Fruit fly (Drosophila melanogaster): ENCODE measurements around the gene CG43448.

Gene CG43448

DNA sequence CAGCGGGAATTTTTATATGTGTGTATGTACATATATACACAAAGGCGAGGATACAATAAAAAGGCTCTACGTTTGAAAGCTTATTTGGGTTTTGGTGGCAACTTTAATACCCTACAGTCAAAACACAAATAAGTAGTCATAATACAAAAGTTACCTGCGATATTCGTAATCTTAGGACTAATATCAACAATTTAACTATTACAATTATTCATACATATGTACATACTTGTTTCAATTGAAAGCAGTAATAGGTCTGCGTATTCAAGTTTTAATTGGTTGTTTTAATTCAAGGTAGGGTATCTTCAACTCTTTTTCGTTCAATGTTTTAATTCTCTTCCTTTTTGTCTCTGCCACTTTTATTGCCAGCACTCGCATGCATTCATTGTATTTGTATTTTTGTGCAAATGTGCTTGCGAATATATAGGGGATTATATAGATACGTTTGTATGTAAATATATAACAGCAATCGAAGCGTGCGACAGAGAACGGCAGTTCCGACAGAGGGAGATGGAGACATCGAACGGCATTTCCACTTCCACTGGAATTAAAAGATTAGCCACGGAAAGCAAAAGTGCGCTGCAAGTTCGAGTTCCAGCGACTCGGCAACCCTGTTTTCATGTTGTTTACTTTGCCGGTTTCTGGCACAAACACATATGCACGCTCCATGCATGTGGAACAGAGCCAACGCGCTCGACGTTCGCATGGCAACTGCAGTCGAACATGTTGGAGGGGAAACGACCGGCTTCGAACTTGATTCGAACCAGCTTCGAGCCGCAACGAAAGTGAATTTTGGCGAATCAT, 39.1 kb upstream of the CG43448 start (continued):
- TF ChIP-seq CG6808 (GFP tag; optimal IDR thresholded peaks at IDR 0.05), result peak; percentile 87
- peak; percentile 90 for TF ChIP-seq Ets96B (tag; optimal IDR thresholded peaks at IDR 0.05)
- peak; percentile 42 for TF ChIP-seq Eip93F (GFP tag; optimal IDR thresholded peaks at IDR 0.05)
- TF ChIP-seq CG11294 (GFP tag; IDR thresholded peaks at IDR 0.05), result peak; percentile 30; the same call in 1 of the 2 replicates
- peak; percentile 76 for TF ChIP-seq Ets21C (GFP tag; optimal IDR thresholded peaks at IDR 0.05)
- TF ChIP-seq salr (GFP tag; optimal IDR thresholded peaks at IDR 0.05), result peak; percentile 50 to 64
- TF ChIP-seq Eip78C (GFP tag), result peak; percentile 96
- peak; percentile 62 for TF ChIP-seq CG32006 (GFP tag; optimal IDR thresholded peaks at IDR 0.05)
- peak; percentile 47; the same call in 1 of the 2 replicates for TF ChIP-seq CG15336 (GFP tag; IDR thresholded peaks at IDR 0.05)
- no peak for TF ChIP-seq Hr38 (GFP tag; optimal IDR thresholded peaks at IDR 0.05)

DNA sequence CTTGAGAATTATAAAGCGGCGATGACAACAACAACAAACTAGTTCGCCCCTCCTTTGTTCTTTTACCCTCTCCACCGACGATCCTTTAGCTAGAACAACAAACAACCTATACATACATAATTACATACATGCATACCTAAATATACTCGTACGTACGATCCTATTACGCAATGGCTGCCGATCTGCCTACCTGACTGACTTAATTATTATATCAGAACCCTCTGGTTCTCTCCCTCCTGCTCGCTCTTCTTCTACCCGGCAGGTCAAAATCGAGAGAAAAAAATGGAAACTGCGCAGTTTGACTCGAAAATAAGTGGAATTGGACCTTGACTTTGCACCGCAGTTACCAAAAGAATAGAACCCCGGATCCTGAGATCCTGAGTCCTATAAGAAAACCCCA, 38.4 kb upstream of the CG43448 start:
- no peak for TF ChIP-seq CG6854 (GFP tag; optimal IDR thresholded peaks at IDR 0.05)
- TF ChIP-seq Sox102F (GFP tag; optimal IDR thresholded peaks at IDR 0.05), result no peak
- TF ChIP-seq CG1621 (tag; optimal IDR thresholded peaks at IDR 0.05), result no peak
- TF ChIP-seq CG10631 (GFP tag; optimal IDR thresholded peaks at IDR 0.05), result no peak
- no peak for TF ChIP-seq spab (GFP tag; optimal IDR thresholded peaks at IDR 0.05)
- no peak for TF ChIP-seq fd59A (GFP tag; optimal IDR thresholded peaks at IDR 0.05)
- TF ChIP-seq ss (GFP tag; optimal IDR thresholded peaks at IDR 0.05), result no peak

DNA sequence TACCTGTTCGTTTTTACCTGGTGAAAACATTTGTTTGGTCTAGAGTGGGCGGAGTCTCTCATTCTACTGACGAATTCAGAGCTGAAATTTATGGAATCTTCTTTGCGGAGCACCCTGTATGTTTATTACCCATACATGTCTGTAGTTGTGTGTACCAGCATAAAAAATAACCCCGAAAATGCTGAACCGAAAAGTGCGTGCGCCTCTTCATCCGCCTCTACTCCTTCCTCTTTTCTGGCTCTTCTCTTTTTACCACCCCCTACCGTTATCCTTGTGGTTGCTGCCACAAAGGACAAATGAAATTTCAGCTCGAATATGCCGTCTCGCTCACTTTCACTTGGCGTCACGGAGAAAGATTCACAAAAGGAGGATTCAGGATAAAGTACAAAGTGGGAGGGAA, 36.4 kb upstream of the CG43448 start:
- TF ChIP-seq achi (GFP tag; optimal IDR thresholded peaks at IDR 0.05), result no peak
- no peak for TF ChIP-seq Hr4 (GFP tag; optimal IDR thresholded peaks at IDR 0.05)
- no peak for TF ChIP-seq Hr39 (GFP tag; optimal IDR thresholded peaks at IDR 0.05)
- no peak for TF ChIP-seq OdsH (GFP tag; optimal IDR thresholded peaks at IDR 0.05)
- no peak for TF ChIP-seq cyc (GFP tag; optimal IDR thresholded peaks at IDR 0.05)
- no peak for TF ChIP-seq CG34406 (GFP tag; optimal IDR thresholded peaks at IDR 0.05)
- no peak for TF ChIP-seq CG11294 (GFP tag; IDR thresholded peaks at IDR 0.05)
- TF ChIP-seq topi (GFP tag; optimal IDR thresholded peaks at IDR 0.05), result no peak
- no peak for TF ChIP-seq esn (GFP tag; optimal IDR thresholded peaks at IDR 0.05)

DNA sequence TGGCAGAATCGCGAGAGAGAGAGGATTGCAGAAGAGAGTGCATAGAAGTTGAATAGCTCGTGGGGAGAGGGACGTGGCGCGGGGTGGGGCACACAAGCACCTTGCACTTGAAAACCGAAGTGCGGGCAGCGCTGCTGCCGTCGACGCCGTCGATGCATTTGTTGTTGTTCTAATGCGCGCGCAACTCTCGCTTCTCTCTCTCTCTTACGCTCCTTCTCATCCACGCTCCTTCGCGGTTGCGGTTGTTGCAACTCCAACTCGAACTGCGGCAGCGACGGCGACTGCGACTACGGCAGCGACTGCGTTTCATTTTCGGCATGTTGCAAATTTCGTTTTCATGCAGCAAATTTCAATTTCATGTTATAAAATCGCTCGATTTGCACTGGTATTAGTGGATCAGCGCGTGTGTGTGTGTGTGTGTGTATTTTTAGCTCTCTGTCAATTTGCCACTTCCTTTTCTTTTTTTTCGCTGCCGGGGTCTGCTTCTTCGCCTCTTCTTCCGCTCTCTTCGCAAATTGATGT, 35.4 kb upstream of the CG43448 start:
- TF ChIP-seq eg (GFP tag; IDR thresholded peaks at IDR 0.05) (0 out of 3 replicates have a peak, but pooled peaks have one; percentile 22), fd85E (GFP tag; optimal IDR thresholded peaks at IDR 0.05) (no peak), Hr38 (GFP tag; optimal IDR thresholded peaks at IDR 0.05) (no peak), Blimp-1 (GFP tag; optimal IDR thresholded peaks at IDR 0.05) (peak; percentile 98), Eip93F (GFP tag; optimal IDR thresholded peaks at IDR 0.05) (no peak), CG10669 (GFP tag; optimal IDR thresholded peaks at IDR 0.05) (no peak), svp (GFP tag) (peak; percentile 46), Hr39 (GFP tag; optimal IDR thresholded peaks at IDR 0.05) (no peak), Ets96B (tag; optimal IDR thresholded peaks at IDR 0.05) (no peak), pdm3 (GFP tag; optimal IDR thresholded peaks at IDR 0.05) (no peak), CG4318 (GFP tag; optimal IDR thresholded peaks at IDR 0.05) (no peak), Eip75B (GFP tag; optimal IDR thresholded peaks at IDR 0.05) (no peak), CG31627 (GFP tag; optimal IDR thresholded peaks at IDR 0.05) (no peak), Ets21C (GFP tag; optimal IDR thresholded peaks at IDR 0.05) (no peak)
